Fruit fly (Drosophila melanogaster) S2 (cell line): ENCODE measurements around the gene CG42264.

Experiments
- CG8478 ChIP-seq: fragments of >200 bp; optimal IDR thresholded peaks from 2 replicates; lab custom pipeline; 2018
- CTCF ChIP-seq, 2 experiments: fragments of >200 bp; optimal IDR thresholded peaks; 2 replicates each; lab custom pipeline; 2018

DNA sequence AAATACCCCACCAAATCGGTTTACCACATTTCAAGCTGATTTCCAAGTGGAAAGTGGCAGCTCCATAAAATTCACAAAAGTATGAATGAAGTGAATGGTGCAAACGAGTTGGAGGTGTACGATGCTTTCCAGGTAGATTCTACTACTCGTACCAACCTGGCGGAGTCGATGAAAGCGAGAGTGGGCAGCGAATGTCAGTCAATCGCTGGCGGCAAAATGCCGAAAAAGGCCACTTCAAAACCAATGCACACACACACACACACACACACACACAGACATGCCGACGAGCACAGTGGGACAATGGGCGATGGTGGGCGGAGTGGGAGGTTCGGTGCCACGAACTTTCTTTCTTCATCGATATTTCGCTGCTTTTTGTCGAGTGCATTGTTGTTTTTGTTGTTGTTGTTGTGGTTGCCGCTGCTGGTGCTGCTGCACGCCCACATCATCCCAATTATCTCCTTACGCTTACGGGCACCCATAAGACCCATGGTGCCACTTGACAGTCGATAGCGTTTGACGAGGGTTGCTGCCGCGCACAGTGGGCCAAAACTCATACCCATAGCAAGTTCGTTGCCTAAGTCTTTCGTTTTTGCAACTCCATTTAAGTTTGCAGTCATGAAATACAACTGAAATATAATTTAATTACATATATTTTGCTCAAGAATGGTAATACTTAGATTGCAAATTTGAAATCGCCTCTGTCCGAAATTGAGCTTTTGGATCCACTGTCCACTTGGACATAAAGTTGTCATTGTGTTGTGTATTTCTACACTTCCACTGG is 7.0 kb upstream of the CG42264 start:
- TF ChIP-seq CG8478 (lab: Kevin White, UChicago), result no peak
- TF ChIP-seq CTCF (optimal IDR thresholded peaks at IDR 0.05; lab: Kevin White, UChicago), result no peak
